Worm (Caenorhabditis elegans) whole organism, young adult: Measurements from ENCODE around the gene tceb-3.

Experiments
- C17E4.6 ChIP-seq: fragments of 200-800 bp; sonication (Bioruptor generic); IDR thresholded peaks from 2 replicates; pipeline ENCODE4 v1.3.6; 2022; ENCODE audit warnings: missing genetic modification reagents, missing genetic modification characterization, missing compliant biosample characterization
- attf-6 ChIP-seq: fragments of 200-800 bp; sonication (Bioruptor generic); IDR thresholded peaks from 2 replicates; pipeline ENCODE4 v1.3.6; 2022; ENCODE audit warnings: missing genetic modification reagents, missing genetic modification characterization, missing compliant biosample characterization
- bed-2 ChIP-seq: fragments of 200-800 bp; sonication (Bioruptor generic); IDR thresholded peaks from 2 replicates; pipeline ENCODE4 v1.3.6; 2022; ENCODE audit warnings: missing genetic modification reagents, missing genetic modification characterization, missing compliant biosample characterization
- dpff-1 ChIP-seq: sonication (generic microtip); optimal IDR thresholded peaks from 2 replicates; lab custom pipeline; 2017; ENCODE audit warnings: mild to moderate bottlenecking, missing genetic modification characterization, missing compliant biosample characterization
- efl-1 ChIP-seq: fragments of 150-350 bp; optimal IDR thresholded peaks from 2 replicates; lab custom pipeline; 2014; ENCODE audit warnings: missing biosample characterization, missing genetic modification reagents, missing genetic modification characterization
- pha-4 ChIP-seq: fragments of 150-350 bp; sonication (generic microtip); optimal IDR thresholded peaks from 2 replicates; lab custom pipeline; 2014; ENCODE audit warnings: missing biosample characterization, missing genetic modification reagents, missing genetic modification characterization
- zim-3 ChIP-seq: sonication (generic microtip); optimal IDR thresholded peaks from 2 replicates; lab custom pipeline; 2017; ENCODE audit warnings: mild to moderate bottlenecking, missing genetic modification characterization, moderate library complexity, missing compliant biosample characterization
- ztf-22 ChIP-seq: fragments of 200-800 bp; sonication (Bioruptor generic); optimal IDR thresholded peaks from 2 replicates; lab custom pipeline; 2018; ENCODE audit warnings: mild to moderate bottlenecking, missing genetic modification characterization, moderate library complexity, missing compliant biosample characterization
- ztf-25 ChIP-seq: fragments of 200-800 bp; sonication (Bioruptor generic); IDR thresholded peaks from 2 replicates; pipeline ENCODE4 v1.3.6; 2022; ENCODE audit warnings: missing genetic modification reagents, missing genetic modification characterization, missing compliant biosample characterization

ce11 chrII:10895959-10896358 lies 51.3 kb downstream of the tceb-3 start:
- TF ChIP-seq ztf-22 (GFP tag; lab: Kevin White, UChicago) = no peak
- TF ChIP-seq attf-6 (GFP tag; lab: Robert Waterston, UW) = no peak
- TF ChIP-seq zim-3 = no peak
- TF ChIP-seq dpff-1 (tag; lab: Kevin White, UChicago) = no peak
- TF ChIP-seq C17E4.6 (GFP tag; lab: Robert Waterston, UW) = no peak
- TF ChIP-seq pha-4 = no peak
- no peak for TF ChIP-seq ztf-25 (GFP tag; lab: Robert Waterston, UW)
- TF ChIP-seq efl-1 (GFP tag; lab: Kevin White, UChicago) = no peak
- TF ChIP-seq bed-2 = no peak
